Fruit fly (Drosophila melanogaster): Measurements from ENCODE around the gene Sbat.

Sbat gene

DNA sequence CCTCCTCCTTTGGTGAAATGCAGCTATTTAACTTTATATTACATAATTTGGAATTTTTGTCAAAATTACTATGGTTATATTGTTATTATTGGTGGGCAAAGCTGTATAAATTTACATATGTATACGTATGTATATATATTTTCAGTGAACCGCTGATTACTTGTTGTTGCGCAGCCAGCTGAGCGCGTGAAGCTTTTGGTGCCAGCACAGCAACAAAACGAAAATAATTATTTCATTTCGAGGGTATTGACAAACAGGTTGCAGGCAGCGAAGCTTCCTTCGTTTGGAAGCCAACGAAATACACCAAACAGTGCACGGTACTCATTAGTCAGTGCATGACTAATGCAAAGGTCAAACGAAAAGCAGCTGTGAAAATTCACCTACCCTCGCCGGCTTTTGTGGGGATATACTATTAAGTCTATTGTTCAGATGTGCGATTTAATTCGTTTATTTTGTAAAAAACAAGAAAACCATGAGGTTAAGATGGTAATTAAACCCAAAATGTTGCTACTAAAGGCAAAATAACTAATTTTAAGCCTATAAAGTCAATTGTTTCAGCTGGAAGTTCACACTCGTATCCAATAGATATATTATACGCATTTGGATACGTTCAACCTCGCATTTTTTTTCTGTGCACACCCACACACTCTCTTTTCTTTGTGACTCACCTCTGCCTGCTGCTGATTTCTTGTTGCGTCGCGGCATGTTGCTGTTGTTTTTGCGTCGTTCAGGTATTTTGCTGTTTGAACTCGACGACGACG is 5.0 kb upstream of the Sbat start (continued):
- TF ChIP-seq kah (GFP tag; optimal IDR thresholded peaks at IDR 0.05) (peak; percentile 13), E2f2 (GFP tag; IDR thresholded peaks at IDR 0.05) (peak; percentile 10; the same call in 1 of the 2 replicates), Xrp1 (GFP tag; IDR thresholded peaks at IDR 0.05) (peak; percentile 43; the same call in 1 of the 2 replicates), trh (GFP tag; optimal IDR thresholded peaks at IDR 0.05) (no peak), CG4424 (GFP tag; optimal IDR thresholded peaks at IDR 0.05) (peak; percentile 14), CG33213 (GFP tag; optimal IDR thresholded peaks at IDR 0.05) (peak; percentile 10), tna (GFP tag; IDR thresholded peaks at IDR 0.05; ENCODE audit: partially characterized antibody) (no peak), pfk (GFP tag; optimal IDR thresholded peaks at IDR 0.05) (no peak), vfl (GFP tag; optimal IDR thresholded peaks at IDR 0.05) (no peak), hkb (optimal IDR thresholded peaks at IDR 0.05) (no peak), hkb (GFP tag; IDR thresholded peaks at IDR 0.05) (peak; percentile 17; the same call in 1 of the 2 replicates), Hr78 (GFP tag; optimal IDR thresholded peaks at IDR 0.05) (peak in 1 of 2 experiments; percentile 66), CG12155 (GFP tag; optimal IDR thresholded peaks at IDR 0.05) (peak; percentile 1), zf30C (GFP tag; optimal IDR thresholded peaks at IDR 0.05) (peak; percentile 79), CG7839 (tag; optimal IDR thresholded peaks at IDR 0.05) (peak; percentile 29), CG7928 (GFP tag; optimal IDR thresholded peaks at IDR 0.05) (no peak), CG2875 (GFP tag; optimal IDR thresholded peaks at IDR 0.05) (no peak), zfh1 (GFP tag; IDR thresholded peaks at IDR 0.05) (no peak), Ets65A (GFP tag) (peak; percentile 77), CG12659 (GFP tag; optimal IDR thresholded peaks at IDR 0.05) (peak; percentile 8)

DNA sequence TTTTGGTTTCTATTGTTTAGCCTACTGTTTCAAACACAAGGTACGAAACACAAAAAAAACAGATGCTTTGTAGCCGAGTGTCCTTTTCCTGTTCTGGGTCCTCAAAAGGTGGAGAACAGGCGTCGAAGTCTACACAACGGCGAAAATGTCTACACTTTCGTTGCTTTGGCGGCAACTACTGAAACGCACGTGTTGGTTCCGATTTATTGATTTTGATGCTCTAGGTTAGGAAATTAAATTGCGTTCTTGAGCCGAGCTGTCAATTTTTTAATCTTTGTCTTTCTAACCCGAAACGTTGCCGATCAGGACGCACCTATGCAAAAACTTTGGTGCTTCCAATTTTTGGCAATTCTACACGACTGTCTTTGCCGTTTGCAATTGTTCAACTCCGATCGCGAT is 4.4 kb upstream of the Sbat start:
- no peak for TF ChIP-seq CG3838 (GFP tag; optimal IDR thresholded peaks at IDR 0.05)
- peak; percentile 79 for TF ChIP-seq onecut (GFP tag; IDR thresholded peaks at IDR 0.05)
- TF ChIP-seq Max (GFP tag; optimal IDR thresholded peaks at IDR 0.05), result peak; percentile 20
- TF ChIP-seq bigmax (GFP tag; optimal IDR thresholded peaks at IDR 0.05), result peak; percentile 71
- 0 out of 2 replicates have a peak, but pooled peaks have one; percentile 2 for TF ChIP-seq HLH3B (GFP tag; IDR thresholded peaks at IDR 0.05)
- no peak for TF ChIP-seq Side (GFP tag; optimal IDR thresholded peaks at IDR 0.05)
- no peak for TF ChIP-seq CG9215 (GFP tag; IDR thresholded peaks at IDR 0.05)
- TF ChIP-seq CG32772 (GFP tag; IDR thresholded peaks at IDR 0.05), result no peak
- 0 out of 2 replicates have a peak, but pooled peaks have one; percentile 3 for TF ChIP-seq Atf6 (GFP tag; IDR thresholded peaks at IDR 0.05)
- TF ChIP-seq D19A (tag; optimal IDR thresholded peaks at IDR 0.05), result no peak
- TF ChIP-seq p53 (GFP tag; optimal IDR thresholded peaks at IDR 0.05), result no peak
- TF ChIP-seq Gsc (GFP tag; IDR thresholded peaks at IDR 0.05), result no peak
- no peak for TF ChIP-seq MTF-1 (GFP tag; optimal IDR thresholded peaks at IDR 0.05; ENCODE audit: borderline replicate concordance)
- TF ChIP-seq corto (GFP tag; optimal IDR thresholded peaks at IDR 0.05), result no peak
- no peak for TF ChIP-seq gem (tag; optimal IDR thresholded peaks at IDR 0.05)
- no peak for TF ChIP-seq CG12299 (tag; optimal IDR thresholded peaks at IDR 0.05)
- no peak for TF ChIP-seq sens (GFP tag)
- TF ChIP-seq CG2202 (tag; optimal IDR thresholded peaks at IDR 0.05), result no peak
- TF ChIP-seq CG4854 (GFP tag; optimal IDR thresholded peaks at IDR 0.05), result no peak
- TF ChIP-seq dm (GFP tag; optimal IDR thresholded peaks at IDR 0.05), result peak; percentile 68
